Worm (Caenorhabditis elegans) whole organism, mixed stage, embryonic: ENCODE results near the gene C47E8.11.
A peak's percentile ranks its signal among the peaks of the same experiment; 100 is the strongest.

Experiments
- M03D4.4 ChIP-seq: sonication (generic microtip); optimal IDR thresholded peaks from 2 replicates; lab custom pipeline; 2017; ENCODE audit warnings: mild to moderate bottlenecking, missing genetic modification characterization, missing compliant biosample characterization
- bed-3 ChIP-seq: fragments of 200-800 bp; sonication (Bioruptor generic); optimal IDR thresholded peaks from 3 replicates; lab custom pipeline; 2018; ENCODE audit warnings: mild to moderate bottlenecking, missing genetic modification characterization, moderate library complexity, missing compliant biosample characterization
- blmp-1 ChIP-seq: fragments of 150-350 bp; optimal IDR thresholded peaks from 2 replicates; lab custom pipeline; 2014; ENCODE audit warnings: missing biosample characterization, missing genetic modification characterization
- ceh-39 ChIP-seq: fragments of 150-350 bp; optimal IDR thresholded peaks from 2 replicates; lab custom pipeline; 2014; ENCODE audit warnings: missing biosample characterization, missing genetic modification characterization
- ceh-43 ChIP-seq: fragments of 200-800 bp; sonication (Bioruptor generic); optimal IDR thresholded peaks from 2 replicates; lab custom pipeline; 2018; ENCODE audit warnings: mild to moderate bottlenecking, missing genetic modification characterization, moderate library complexity, missing compliant biosample characterization
- ceh-83 ChIP-seq: fragments of 200-800 bp; sonication (Bioruptor generic); optimal IDR thresholded peaks from 2 replicates; lab custom pipeline; 2018; ENCODE audit warnings: mild to moderate bottlenecking, missing genetic modification characterization, missing compliant biosample characterization
- ces-1 ChIP-seq: fragments of 150-350 bp; optimal IDR thresholded peaks from 2 replicates; lab custom pipeline; 2014; ENCODE audit warnings: missing biosample characterization, missing genetic modification reagents, missing genetic modification characterization
- cnd-1 ChIP-seq: fragments of 200-800 bp; sonication (Bioruptor generic); optimal IDR thresholded peaks from 2 replicates; lab custom pipeline; 2018; ENCODE audit warnings: mild to moderate bottlenecking, missing genetic modification characterization, missing compliant biosample characterization
- drap-1 ChIP-seq: fragments of 200-800 bp; sonication (Bioruptor generic); optimal IDR thresholded peaks from 3 replicates; lab custom pipeline; 2018; ENCODE audit warnings: mild to moderate bottlenecking, missing genetic modification characterization, missing compliant biosample characterization
- elt-1 ChIP-seq: sonication (generic microtip); optimal IDR thresholded peaks from 2 replicates; lab custom pipeline; 2017; ENCODE audit warnings: missing genetic modification characterization, mild to moderate bottlenecking, missing compliant biosample characterization, antibody characterized with exemption, moderate library complexity, borderline replicate concordance; ENCODE audit not compliant: insufficient read depth
- elt-3 ChIP-seq: fragments of 150-350 bp; optimal IDR thresholded peaks from 2 replicates; lab custom pipeline; 2014; ENCODE audit warnings: missing biosample characterization, missing genetic modification characterization
- flh-1 ChIP-seq: fragments of 200-800 bp; sonication (Bioruptor generic); optimal IDR thresholded peaks from 2 replicates; lab custom pipeline; 2018; ENCODE audit warnings: mild to moderate bottlenecking, missing genetic modification characterization, moderate library complexity, missing compliant biosample characterization
- ham-2 ChIP-seq: fragments of 200-800 bp; sonication (Bioruptor generic); optimal IDR thresholded peaks from 2 replicates; lab custom pipeline; 2018; ENCODE audit warnings: mild to moderate bottlenecking, missing genetic modification characterization, missing compliant biosample characterization
- hlh-1 ChIP-seq: fragments of 150-350 bp; optimal IDR thresholded peaks from 2 replicates; lab custom pipeline; 2014; ENCODE audit warnings: missing biosample characterization, missing genetic modification reagents, missing genetic modification characterization
- lin-13 ChIP-seq: fragments of 150-350 bp; optimal IDR thresholded peaks from 2 replicates; lab custom pipeline; 2014; ENCODE audit warnings: missing biosample characterization, missing genetic modification characterization
- lin-32 ChIP-seq: fragments of 200-800 bp; sonication (Bioruptor generic); optimal IDR thresholded peaks from 2 replicates; lab custom pipeline; 2018; ENCODE audit warnings: mild to moderate bottlenecking, missing genetic modification characterization, missing compliant biosample characterization
- lsy-2 ChIP-seq: fragments of 150-350 bp; optimal IDR thresholded peaks from 2 replicates; lab custom pipeline; 2014; ENCODE audit warnings: missing biosample characterization, missing genetic modification characterization
- mab-5 ChIP-seq: fragments of 150-350 bp; optimal IDR thresholded peaks from 2 replicates; lab custom pipeline; 2014; ENCODE audit warnings: missing biosample characterization, missing genetic modification characterization
- mep-1 ChIP-seq: fragments of 150-350 bp; optimal IDR thresholded peaks from 2 replicates; lab custom pipeline; 2017; ENCODE audit warnings: missing biosample characterization, missing genetic modification reagents, missing genetic modification characterization, inconsistent platforms
- mls-2 ChIP-seq: sonication (generic microtip); optimal IDR thresholded peaks from 2 replicates; lab custom pipeline; 2016; ENCODE audit warnings: mild to moderate bottlenecking, missing genetic modification characterization, moderate library complexity, missing compliant biosample characterization
- nhr-12 ChIP-seq: fragments of 150-350 bp; optimal IDR thresholded peaks from 2 replicates; lab custom pipeline; 2014; ENCODE audit warnings: missing biosample characterization, missing genetic modification characterization
- nhr-2 ChIP-seq: fragments of 150-350 bp; optimal IDR thresholded peaks from 2 replicates; lab custom pipeline; 2014; ENCODE audit warnings: missing biosample characterization, missing genetic modification characterization
- nhr-237 ChIP-seq: fragments of 150-350 bp; optimal IDR thresholded peaks from 2 replicates; lab custom pipeline; 2014; ENCODE audit warnings: missing biosample characterization, missing genetic modification characterization
- nhr-28 ChIP-seq: fragments of 150-350 bp; optimal IDR thresholded peaks from 2 replicates; lab custom pipeline; 2014; ENCODE audit warnings: missing biosample characterization, missing genetic modification characterization
- nhr-76 ChIP-seq: sonication (generic microtip); optimal IDR thresholded peaks from 2 replicates; lab custom pipeline; 2017; ENCODE audit warnings: missing biosample characterization, missing genetic modification characterization
- pha-4 ChIP-seq: fragments of 150-350 bp; optimal IDR thresholded peaks from 2 replicates; lab custom pipeline; 2018; ENCODE audit warnings: missing biosample characterization, missing genetic modification reagents, missing genetic modification characterization
- sem-2 ChIP-seq: fragments of 200-800 bp; sonication (Bioruptor generic); optimal IDR thresholded peaks from 2 replicates; lab custom pipeline; 2018; ENCODE audit warnings: mild to moderate bottlenecking, missing genetic modification characterization, missing compliant biosample characterization
- snpc-4 ChIP-seq: fragments of 150-350 bp; optimal IDR thresholded peaks from 2 replicates; lab custom pipeline; 2014; ENCODE audit warnings: missing biosample characterization, missing genetic modification characterization
- sptf-1 ChIP-seq: sonication (generic microtip); optimal IDR thresholded peaks from 2 replicates; lab custom pipeline; 2017; ENCODE audit warnings: mild to moderate bottlenecking, missing genetic modification characterization, moderate library complexity, missing compliant biosample characterization
- tbx-8 ChIP-seq: fragments of 200-800 bp; sonication (Bioruptor generic); optimal IDR thresholded peaks from 2 replicates; lab custom pipeline; 2018; ENCODE audit warnings: mild to moderate bottlenecking, missing genetic modification characterization, moderate library complexity, missing compliant biosample characterization
- unc-120 ChIP-seq: sonication (generic microtip); optimal IDR thresholded peaks from 2 replicates; lab custom pipeline; 2017; ENCODE audit warnings: missing genetic modification characterization, missing compliant biosample characterization; ENCODE audit not compliant: poor library complexity, severe bottlenecking
- unc-39 ChIP-seq: fragments of 150-350 bp; optimal IDR thresholded peaks from 2 replicates; lab custom pipeline; 2014; ENCODE audit warnings: missing biosample characterization, missing genetic modification characterization
- unc-62 ChIP-seq: fragments of 150-350 bp; optimal IDR thresholded peaks from 2 replicates; lab custom pipeline; 2014; ENCODE audit warnings: missing biosample characterization, missing genetic modification reagents, missing genetic modification characterization
- zip-8 ChIP-seq: fragments of 150-350 bp; optimal IDR thresholded peaks from 2 replicates; lab custom pipeline; 2014; ENCODE audit warnings: missing biosample characterization, missing genetic modification characterization
- ztf-11 ChIP-seq: fragments of 150-350 bp; optimal IDR thresholded peaks from 2 replicates; lab custom pipeline; 2014; ENCODE audit warnings: missing biosample characterization, missing genetic modification characterization

The C47E8.11 gene

DNA sequence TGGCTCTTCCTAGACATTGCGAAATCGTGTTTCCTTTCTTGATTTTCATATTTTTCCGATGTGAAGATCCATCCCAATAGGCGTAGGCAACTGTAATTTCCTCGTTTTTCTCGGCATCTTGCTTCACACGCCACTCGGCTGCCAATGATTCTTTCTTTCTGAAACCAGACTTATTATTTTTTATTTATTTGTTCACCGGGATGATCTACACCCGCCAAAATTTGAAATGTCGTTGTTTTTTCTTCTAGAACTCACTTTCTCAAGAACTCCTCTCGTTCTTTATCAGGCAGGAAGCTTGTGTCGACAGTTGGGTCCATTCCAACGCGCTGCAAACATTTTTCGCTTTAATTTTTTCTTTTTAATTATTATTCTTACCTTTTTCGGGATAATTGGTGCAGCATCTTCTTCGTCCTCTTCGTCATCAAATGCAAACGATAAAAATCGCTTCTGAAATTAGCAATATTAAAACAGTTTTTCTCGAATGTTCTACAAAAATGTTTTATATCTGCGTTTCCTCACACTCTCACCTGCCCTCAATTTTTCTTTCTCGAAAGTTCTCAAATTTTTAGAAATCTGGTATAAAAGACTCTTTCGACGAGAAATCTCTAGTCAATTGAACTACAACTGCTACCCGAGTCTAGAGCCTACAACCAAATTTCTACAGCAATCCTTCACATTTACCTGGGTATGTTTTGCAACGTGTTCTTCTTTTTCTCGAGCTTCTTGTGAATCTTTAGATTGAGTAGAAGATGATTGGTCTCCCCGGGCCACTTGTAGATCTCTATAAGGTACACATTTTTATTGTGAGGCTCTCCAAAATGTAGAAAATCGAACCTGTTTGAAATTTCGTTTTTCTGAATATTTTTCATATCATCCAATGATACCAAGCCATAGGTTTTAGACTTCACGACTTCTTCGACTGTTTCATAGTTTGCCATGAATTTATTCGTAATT is 3.8 kb upstream of the C47E8.11 start, which contains the start of gene hsp-90:
Gene hsp-90 (plus strand): TSS at position 560 of the 954 bp plus-strand sequence.
- TF ChIP-seq ces-1 (GFP tag; lab: Kevin White, UChicago) (no peak), flh-1 (GFP tag; lab: Kevin White, UChicago) (no peak), nhr-237 (tag; lab: Kevin White, UChicago) (no peak), unc-120 (no peak), unc-62 (GFP tag; lab: Kevin White, UChicago) (no peak), drap-1 (GFP tag; lab: Kevin White, UChicago) (no peak), nhr-76 (tag; lab: Kevin White, UChicago) (no peak), nhr-2 (tag; lab: Kevin White, UChicago) (no peak), elt-1 (tag; lab: Kevin White, UChicago) (no peak), cnd-1 (tag; lab: Kevin White, UChicago) (no peak), pha-4 (tag; lab: Kevin White, UChicago) (no peak), mab-5 (tag; lab: Kevin White, UChicago) (no peak), unc-39 (tag; lab: Kevin White, UChicago) (no peak), lin-13 (tag; lab: Kevin White, UChicago) (no peak)

DNA sequence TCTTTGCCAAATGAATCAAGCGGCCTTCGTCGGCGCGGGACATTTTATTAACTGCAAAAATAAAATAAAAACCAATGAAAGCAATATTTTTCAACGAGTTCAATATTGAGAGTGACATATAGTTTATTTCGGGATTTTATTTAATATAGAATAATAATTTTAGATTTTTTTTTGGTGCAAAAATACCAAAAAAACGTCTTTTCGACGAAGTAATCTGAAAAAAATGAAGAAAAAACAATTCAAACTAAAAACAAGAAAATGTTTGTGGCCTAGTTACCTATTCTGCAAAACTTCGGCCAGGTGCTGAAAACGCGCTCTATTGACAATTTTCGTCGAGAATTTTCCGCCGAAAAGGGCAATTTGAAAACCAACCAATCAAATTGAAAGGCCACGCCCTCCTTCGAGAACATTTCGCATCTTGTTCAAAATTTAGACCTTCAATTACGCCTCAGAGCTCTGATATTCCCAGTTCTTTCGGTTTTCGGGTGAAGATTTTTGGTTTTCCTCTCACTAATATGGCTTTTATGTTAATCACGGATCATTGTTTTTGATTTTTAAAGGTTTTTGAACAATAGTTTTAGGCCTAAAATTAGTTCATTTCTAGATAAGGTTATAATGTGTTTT is 2.9 kb upstream of the C47E8.11 start, which contains the start of gene C47E8.4:
Gene C47E8.4 (minus strand): TSS at position 51 of the 624 bp plus-strand sequence.
- TF ChIP-seq mls-2 (tag; lab: Kevin White, UChicago) (peak; percentile 58), lin-32 (no peak), unc-39 (tag; lab: Kevin White, UChicago) (no peak), bed-3 (peak; percentile 56), unc-62 (GFP tag; lab: Kevin White, UChicago) (peak; percentile 92), lsy-2 (tag; lab: Kevin White, UChicago) (peak; percentile 92), M03D4.4 (tag; lab: Kevin White, UChicago) (no peak), pha-4 (tag; lab: Kevin White, UChicago) (peak; percentile 97), nhr-12 (tag; lab: Kevin White, UChicago) (no peak), flh-1 (GFP tag; lab: Kevin White, UChicago) (no peak), cnd-1 (tag; lab: Kevin White, UChicago) (peak; percentile 65), ceh-83 (GFP tag; lab: Kevin White, UChicago) (peak; percentile 73), hlh-1 (tag; lab: Kevin White, UChicago) (peak; percentile 72), lin-13 (tag; lab: Kevin White, UChicago) (peak; percentile 98), elt-1 (tag; lab: Kevin White, UChicago) (no peak), ham-2 (GFP tag; lab: Kevin White, UChicago) (no peak), tbx-8 (no peak), nhr-76 (tag; lab: Kevin White, UChicago) (no peak), unc-120 (peak; percentile 92), ces-1 (GFP tag; lab: Kevin White, UChicago) (peak; percentile 99), snpc-4 (no peak), nhr-2 (tag; lab: Kevin White, UChicago) (peak; percentile 62), mep-1 (tag; lab: Kevin White, UChicago) (peak; percentile 99), mab-5 (tag; lab: Kevin White, UChicago) (no peak), ceh-39 (tag; lab: Kevin White, UChicago) (peak; percentile 91), sem-2 (GFP tag; lab: Kevin White, UChicago) (no peak), ceh-43 (GFP tag; lab: Kevin White, UChicago) (peak; percentile 28), nhr-237 (tag; lab: Kevin White, UChicago) (peak; percentile 97), drap-1 (GFP tag; lab: Kevin White, UChicago) (peak; percentile 86), nhr-28 (no peak), sptf-1 (peak; percentile 83), elt-3 (tag; lab: Kevin White, UChicago) (peak; percentile 50), ztf-11 (tag; lab: Kevin White, UChicago) (peak; percentile 36), blmp-1 (tag; lab: Kevin White, UChicago) (peak; percentile 0), zip-8 (tag; lab: Kevin White, UChicago) (no peak)
